Worm (Caenorhabditis elegans) whole organism, L2 larva: ENCODE data around the gene ocr-1.

Source experiments
- C34F6.9 ChIP-seq: fragments of 150-350 bp; optimal IDR thresholded peaks from 2 replicates; lab custom pipeline; 2014; ENCODE audit warnings: missing biosample characterization, missing genetic modification characterization
- F13H6.1 ChIP-seq: sonication (generic microtip); optimal IDR thresholded peaks from 2 replicates; lab custom pipeline; 2016; ENCODE audit warnings: missing genetic modification characterization, missing compliant biosample characterization
- R02D3.7 ChIP-seq: fragments of 150-350 bp; optimal IDR thresholded peaks from 2 replicates; lab custom pipeline; 2014; ENCODE audit warnings: missing biosample characterization, missing genetic modification characterization
- Y55F3AM.14 ChIP-seq: fragments of 200-800 bp; sonication (Bioruptor generic); optimal IDR thresholded peaks from 2 replicates; lab custom pipeline; 2018; ENCODE audit warnings: mild to moderate bottlenecking, missing genetic modification characterization, missing compliant biosample characterization
- ZK546.5 ChIP-seq: sonication (generic microtip); optimal IDR thresholded peaks from 2 replicates; lab custom pipeline; 2017; ENCODE audit warnings: missing biosample characterization, missing genetic modification characterization
- alr-1 ChIP-seq: fragments of 150-350 bp; optimal IDR thresholded peaks from 2 replicates; lab custom pipeline; 2014; ENCODE audit warnings: missing biosample characterization, missing genetic modification characterization
- aly-2 ChIP-seq: fragments of 150-350 bp; optimal IDR thresholded peaks from 2 replicates; lab custom pipeline; 2014; ENCODE audit warnings: missing biosample characterization, missing genetic modification characterization
- ama-1 ChIP-seq: fragments of 150-350 bp; optimal IDR thresholded peaks from 2 replicates; lab custom pipeline; 2018; ENCODE audit warnings: inconsistent platforms
- blmp-1 ChIP-seq: sonication (generic microtip); optimal IDR thresholded peaks from 2 replicates; lab custom pipeline; 2017; ENCODE audit warnings: missing genetic modification characterization, mild to moderate bottlenecking, missing compliant biosample characterization, antibody characterized with exemption, moderate library complexity; ENCODE audit not compliant: insufficient read depth
- ceh-16 ChIP-seq: fragments of 150-350 bp; optimal IDR thresholded peaks from 2 replicates; lab custom pipeline; 2014; ENCODE audit warnings: missing biosample characterization, missing genetic modification characterization
- ceh-82 ChIP-seq: fragments of 150-350 bp; optimal IDR thresholded peaks from 2 replicates; lab custom pipeline; 2014; ENCODE audit warnings: missing biosample characterization, missing genetic modification characterization
- crh-2 ChIP-seq: sonication (generic microtip); optimal IDR thresholded peaks from 2 replicates; lab custom pipeline; 2017; ENCODE audit warnings: missing biosample characterization, missing genetic modification characterization
- dmd-4 ChIP-seq: sonication (generic microtip); optimal IDR thresholded peaks from 2 replicates; lab custom pipeline; 2017; ENCODE audit warnings: missing biosample characterization, missing genetic modification characterization
- egl-27 ChIP-seq: sonication (generic microtip); optimal IDR thresholded peaks from 3 replicates; lab custom pipeline; 2017; ENCODE audit warnings: missing biosample characterization, missing genetic modification reagents, missing genetic modification characterization
- elt-3 ChIP-seq: sonication (generic microtip); optimal IDR thresholded peaks from 2 replicates; lab custom pipeline; 2017; ENCODE audit warnings: missing biosample characterization, missing genetic modification characterization
- fos-1 ChIP-seq: fragments of 150-350 bp; optimal IDR thresholded peaks from 2 replicates; lab custom pipeline; 2014; ENCODE audit warnings: missing biosample characterization, missing genetic modification characterization
- gmeb-1 ChIP-seq: fragments of 150-350 bp; optimal IDR thresholded peaks from 2 replicates; lab custom pipeline; 2014; ENCODE audit warnings: missing biosample characterization, missing genetic modification characterization
- lin-11 ChIP-seq: fragments of 150-350 bp; sonication (generic microtip); optimal IDR thresholded peaks from 2 replicates; lab custom pipeline; 2014; ENCODE audit warnings: missing biosample characterization, missing genetic modification characterization, inconsistent platforms, mixed read lengths
- lin-13 ChIP-seq: fragments of 150-350 bp; optimal IDR thresholded peaks from 2 replicates; lab custom pipeline; 2014; ENCODE audit warnings: missing biosample characterization, missing genetic modification reagents, missing genetic modification characterization
- lin-39 ChIP-seq: fragments of 150-350 bp; optimal IDR thresholded peaks from 2 replicates; lab custom pipeline; 2014; ENCODE audit warnings: missing biosample characterization, missing genetic modification reagents, missing genetic modification characterization
- lsy-2 ChIP-seq, 2 experiments: fragments of 150-350 bp in 1 of 2; sonication (generic microtip) in 1 of 2; optimal IDR thresholded peaks; 2 replicates each; lab custom pipeline; 2014 to 2017; ENCODE audit warnings: missing biosample characterization in 2 of 2, missing genetic modification characterization in 2 of 2
- mab-5 ChIP-seq: fragments of 150-350 bp; optimal IDR thresholded peaks from 2 replicates; lab custom pipeline; 2014; ENCODE audit warnings: missing biosample characterization, missing genetic modification characterization
- mbf-1 ChIP-seq: sonication (generic microtip); optimal IDR thresholded peaks from 2 replicates; lab custom pipeline; 2017; ENCODE audit warnings: missing biosample characterization, missing genetic modification characterization
- mdl-1 ChIP-seq, 2 experiments: fragments of 150-350 bp in 1 of 2; sonication (generic microtip) in 1 of 2; optimal IDR thresholded peaks; 2 replicates each; lab custom pipeline; 2017; ENCODE audit warnings: missing biosample characterization in 2 of 2, missing genetic modification characterization in 2 of 2
- nhr-10 ChIP-seq: sonication (generic microtip); optimal IDR thresholded peaks from 2 replicates; lab custom pipeline; 2017; ENCODE audit warnings: missing biosample characterization, missing genetic modification characterization
- nhr-11 ChIP-seq: fragments of 150-350 bp; optimal IDR thresholded peaks from 2 replicates; lab custom pipeline; 2014; ENCODE audit warnings: missing biosample characterization, missing genetic modification characterization
- nhr-12 ChIP-seq: fragments of 150-350 bp; optimal IDR thresholded peaks from 2 replicates; lab custom pipeline; 2014; ENCODE audit warnings: missing biosample characterization, missing genetic modification characterization
- nhr-129 ChIP-seq: fragments of 150-350 bp; optimal IDR thresholded peaks from 2 replicates; lab custom pipeline; 2014; ENCODE audit warnings: missing biosample characterization, missing genetic modification characterization
- nhr-21 ChIP-seq: fragments of 150-350 bp; optimal IDR thresholded peaks from 2 replicates; lab custom pipeline; 2014; ENCODE audit warnings: missing biosample characterization, missing genetic modification characterization
- nhr-23 ChIP-seq: fragments of 150-350 bp; optimal IDR thresholded peaks from 2 replicates; lab custom pipeline; 2014; ENCODE audit warnings: missing biosample characterization, missing genetic modification reagents, missing genetic modification characterization
- nhr-237 ChIP-seq: fragments of 150-350 bp; optimal IDR thresholded peaks from 2 replicates; lab custom pipeline; 2014; ENCODE audit warnings: missing biosample characterization, missing genetic modification characterization
- nhr-25 ChIP-seq: fragments of 150-350 bp; sonication (generic microtip); optimal IDR thresholded peaks from 3 replicates; lab custom pipeline; 2014; ENCODE audit warnings: missing biosample characterization, missing genetic modification characterization
- nhr-6 ChIP-seq: fragments of 150-350 bp; optimal IDR thresholded peaks from 2 replicates; lab custom pipeline; 2014; ENCODE audit warnings: missing biosample characterization, missing genetic modification characterization
- nhr-77 ChIP-seq: fragments of 150-350 bp; optimal IDR thresholded peaks from 2 replicates; lab custom pipeline; 2014; ENCODE audit warnings: missing biosample characterization, missing genetic modification characterization
- peb-1 ChIP-seq: fragments of 150-350 bp; optimal IDR thresholded peaks from 2 replicates; lab custom pipeline; 2014; ENCODE audit warnings: missing biosample characterization, missing genetic modification characterization
- sem-4 ChIP-seq: fragments of 150-350 bp; optimal IDR thresholded peaks from 2 replicates; lab custom pipeline; 2014; ENCODE audit warnings: missing biosample characterization, missing genetic modification reagents, missing genetic modification characterization
- skn-1 ChIP-seq: sonication (generic microtip); optimal IDR thresholded peaks from 2 replicates; lab custom pipeline; 2017; ENCODE audit warnings: missing biosample characterization, missing genetic modification characterization
- sma-3 ChIP-seq: sonication (generic microtip); optimal IDR thresholded peaks from 2 replicates; lab custom pipeline; 2016; ENCODE audit warnings: missing genetic modification reagents, missing genetic modification characterization, missing compliant biosample characterization
- sma-9 ChIP-seq, 2 experiments: fragments of 150-350 bp in 1 of 2; sonication (generic microtip) in 1 of 2; optimal IDR thresholded peaks; 2 replicates each; lab custom pipeline; 2014 to 2016; ENCODE audit warnings: missing genetic modification characterization in 2 of 2, mild to moderate bottlenecking in 1 of 2, missing biosample characterization in 1 of 2, missing compliant biosample characterization in 1 of 2, missing genetic modification reagents in 1 of 2, moderate library complexity in 1 of 2
- snpc-4 ChIP-seq: fragments of 150-350 bp; optimal IDR thresholded peaks from 2 replicates; lab custom pipeline; 2014; ENCODE audit warnings: missing biosample characterization, missing genetic modification characterization
- unc-39 ChIP-seq: fragments of 150-350 bp; optimal IDR thresholded peaks from 2 replicates; lab custom pipeline; 2014; ENCODE audit warnings: missing biosample characterization, missing genetic modification characterization
- unc-55 ChIP-seq: fragments of 150-350 bp; sonication (generic microtip); optimal IDR thresholded peaks from 3 replicates; lab custom pipeline; 2014; ENCODE audit warnings: missing biosample characterization, missing genetic modification reagents, missing genetic modification characterization
- unc-62 ChIP-seq: fragments of 150-350 bp; optimal IDR thresholded peaks from 2 replicates; lab custom pipeline; 2014; ENCODE audit warnings: missing biosample characterization, missing genetic modification reagents, missing genetic modification characterization
- zag-1 ChIP-seq: fragments of 150-350 bp; optimal IDR thresholded peaks from 2 replicates; lab custom pipeline; 2014; ENCODE audit warnings: missing biosample characterization, missing genetic modification characterization
- ztf-1 ChIP-seq: fragments of 200-800 bp; sonication (Bioruptor generic); conservative IDR thresholded peaks from 2 replicates; pipeline ENCODE4 v1.3.6; 2022; ENCODE audit warnings: missing genetic modification characterization, missing compliant biosample characterization
- ztf-11 ChIP-seq: sonication (generic microtip); optimal IDR thresholded peaks from 2 replicates; lab custom pipeline; 2017; ENCODE audit warnings: missing biosample characterization, missing genetic modification characterization

ocr-1 gene

DNA sequence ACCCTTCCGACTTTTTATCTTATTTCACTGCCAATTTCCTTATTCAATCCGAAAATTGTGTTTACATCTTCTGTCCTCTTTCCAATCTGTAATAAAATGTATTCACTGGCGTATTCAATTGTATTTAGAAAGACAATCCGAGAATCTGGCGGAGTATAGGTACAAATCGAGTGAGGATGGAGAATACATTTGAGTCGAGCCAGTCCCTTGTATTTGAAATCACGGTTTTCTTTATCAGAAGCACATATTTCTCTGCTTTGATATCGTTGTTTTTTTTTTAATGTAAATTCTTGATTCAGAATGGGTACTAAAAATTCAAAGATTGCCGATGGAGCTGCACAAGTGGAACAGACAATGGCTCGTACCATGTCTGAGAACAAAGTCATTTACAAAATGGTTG, at the start of gene ocr-1:
TSS of gene ocr-1 (plus strand) at position 301 of the 400 bp plus-strand sequence.
- TF ChIP-seq nhr-23 (tag; lab: Kevin White, UChicago) (no peak), nhr-77 (tag; lab: Kevin White, UChicago) (no peak), fos-1 (tag; lab: Kevin White, UChicago) (no peak), F13H6.1 (no peak), ztf-1 (GFP tag; lab: Robert Waterston, UW) (no peak), mbf-1 (no peak), ceh-16 (no peak), nhr-11 (tag; lab: Kevin White, UChicago) (no peak), ceh-82 (tag; lab: Kevin White, UChicago) (no peak), R02D3.7 (no peak), egl-27 (tag; lab: Kevin White, UChicago) (no peak), lsy-2 (tag; optimal IDR thresholded peaks at IDR 0.05; lab: Kevin White, UChicago) (no peak), mdl-1 (tag; optimal IDR thresholded peaks at IDR 0.05; lab: Kevin White, UChicago) (no peak), crh-2 (tag; lab: Kevin White, UChicago) (no peak), unc-55 (no peak)

DNA sequence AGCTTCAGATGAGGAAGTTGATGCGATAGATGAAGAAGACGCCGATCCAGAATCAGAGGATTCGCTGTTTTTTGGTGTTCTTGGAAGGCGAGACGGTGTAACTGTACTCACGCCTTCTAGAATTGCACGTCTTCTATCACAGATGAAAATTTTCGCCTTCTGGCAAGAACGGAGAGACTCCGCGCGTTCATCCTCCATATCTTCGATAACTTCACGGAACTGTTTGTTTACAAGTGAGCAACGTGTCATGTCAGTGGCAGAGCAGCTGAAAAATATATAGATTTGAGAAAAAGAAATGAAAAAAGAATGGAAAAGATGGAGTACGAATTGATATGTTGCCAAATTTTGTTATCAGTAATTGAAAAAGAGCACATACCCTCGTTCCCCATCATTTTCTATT, 49.5 kb upstream of the ocr-1 start:
- TF ChIP-seq alr-1 (tag; lab: Kevin White, UChicago): no peak
- peak; percentile 56 for TF ChIP-seq Y55F3AM.14 (GFP tag; lab: Kevin White, UChicago)

DNA sequence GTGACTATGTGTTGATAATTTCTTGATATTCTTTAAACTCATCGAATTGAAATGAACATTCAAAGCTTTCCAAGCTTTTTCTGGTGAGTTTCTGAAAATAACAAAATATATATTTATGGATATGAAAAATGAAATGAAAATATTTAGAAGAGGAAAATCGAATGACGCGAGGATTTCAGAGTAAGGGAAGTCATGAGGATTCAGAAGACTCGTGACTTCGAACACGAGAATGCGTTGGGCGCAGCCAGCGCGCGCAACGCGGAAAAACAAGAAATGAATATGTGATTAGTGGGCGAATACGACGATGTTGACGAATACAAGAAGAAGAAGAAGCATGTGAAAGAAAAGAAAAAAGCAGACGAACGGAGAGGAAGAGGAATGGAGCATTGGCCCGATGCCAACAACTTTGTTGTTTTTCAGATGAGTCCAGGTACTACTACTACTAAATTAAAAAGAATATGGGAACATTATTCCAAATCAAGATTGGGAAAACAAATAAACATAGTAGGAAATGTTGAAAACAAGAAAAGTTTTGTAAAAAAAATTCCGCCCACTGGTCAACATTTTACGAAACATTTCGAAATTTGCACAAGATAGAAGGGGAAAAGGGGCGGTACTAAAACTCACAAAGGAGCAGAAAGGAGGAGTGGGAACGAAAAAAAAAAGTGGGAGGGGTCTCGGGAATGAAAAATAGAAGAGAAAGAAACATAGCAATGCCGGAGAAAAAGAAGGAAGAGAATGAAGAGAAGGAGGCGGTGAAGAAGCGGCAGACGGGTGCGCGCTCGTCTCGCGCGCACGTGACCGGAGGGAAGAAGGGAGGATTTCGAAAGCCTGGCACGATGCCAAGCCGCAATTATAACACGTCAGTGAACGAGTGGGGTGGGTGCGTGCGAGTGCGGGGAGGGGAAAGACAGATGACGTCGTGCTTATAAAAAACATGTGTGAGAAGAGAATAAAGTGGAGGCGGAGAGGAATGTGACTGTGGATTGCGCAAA, 48.7 kb upstream of the ocr-1 start:
- TF ChIP-seq peb-1 (tag; lab: Kevin White, UChicago) (no peak), Y55F3AM.14 (GFP tag; lab: Kevin White, UChicago) (peak; percentile 100), nhr-77 (tag; lab: Kevin White, UChicago) (no peak), nhr-6 (peak; percentile 85), lin-11 (tag; lab: Kevin White, UChicago) (peak; percentile 90), ceh-82 (tag; lab: Kevin White, UChicago) (peak; percentile 73), nhr-25 (tag; lab: Kevin White, UChicago) (peak; percentile 94), F13H6.1 (peak; percentile 95), nhr-11 (tag; lab: Kevin White, UChicago) (no peak), mbf-1 (no peak), crh-2 (tag; lab: Kevin White, UChicago) (peak; percentile 90), nhr-237 (tag; lab: Kevin White, UChicago) (no peak), ama-1 (lab: Kevin White, UChicago) (peak; percentile 81), gmeb-1 (peak; percentile 75), nhr-129 (tag; lab: Kevin White, UChicago) (peak; percentile 89), mdl-1 (tag; optimal IDR thresholded peaks at IDR 0.05; lab: Kevin White, UChicago) (peak; percentile 98 to 99), nhr-21 (tag; lab: Kevin White, UChicago) (peak; percentile 91), fos-1 (tag; lab: Kevin White, UChicago) (peak; percentile 74), unc-39 (peak; percentile 43), nhr-10 (tag; lab: Kevin White, UChicago) (no peak), snpc-4 (peak; percentile 95), aly-2 (tag; lab: Kevin White, UChicago) (no peak), egl-27 (tag; lab: Kevin White, UChicago) (peak; percentile 87), mab-5 (tag; lab: Kevin White, UChicago) (peak; percentile 84), C34F6.9 (tag; lab: Kevin White, UChicago) (peak; percentile 95), ZK546.5 (tag; lab: Kevin White, UChicago) (no peak), unc-62 (GFP tag; lab: Kevin White, UChicago) (peak; percentile 90), sma-3 (GFP tag; lab: Kevin White, UChicago) (peak; percentile 49), alr-1 (tag; lab: Kevin White, UChicago) (no peak), ztf-11 (tag; lab: Kevin White, UChicago) (peak; percentile 13), blmp-1 (tag; lab: Kevin White, UChicago) (peak; percentile 80), nhr-12 (tag; lab: Kevin White, UChicago) (peak; percentile 16), ztf-1 (GFP tag; lab: Robert Waterston, UW) (no peak), skn-1 (tag; lab: Kevin White, UChicago) (no peak), zag-1 (peak; percentile 94), elt-3 (tag; lab: Kevin White, UChicago) (no peak), lin-39 (tag; lab: Kevin White, UChicago) (peak; percentile 17), lin-13 (GFP tag; lab: Kevin White, UChicago) (peak; percentile 87), dmd-4 (tag; lab: Kevin White, UChicago) (no peak), sma-9 (GFP tag; optimal IDR thresholded peaks at IDR 0.05; lab: Kevin White, UChicago) (peak; percentile 99), sma-9 (tag; optimal IDR thresholded peaks at IDR 0.05; lab: Kevin White, UChicago) (no peak), sem-4 (peak; percentile 98)
